Worm (Caenorhabditis elegans): Measurements from ENCODE around the gene ttr-49.

DNA sequence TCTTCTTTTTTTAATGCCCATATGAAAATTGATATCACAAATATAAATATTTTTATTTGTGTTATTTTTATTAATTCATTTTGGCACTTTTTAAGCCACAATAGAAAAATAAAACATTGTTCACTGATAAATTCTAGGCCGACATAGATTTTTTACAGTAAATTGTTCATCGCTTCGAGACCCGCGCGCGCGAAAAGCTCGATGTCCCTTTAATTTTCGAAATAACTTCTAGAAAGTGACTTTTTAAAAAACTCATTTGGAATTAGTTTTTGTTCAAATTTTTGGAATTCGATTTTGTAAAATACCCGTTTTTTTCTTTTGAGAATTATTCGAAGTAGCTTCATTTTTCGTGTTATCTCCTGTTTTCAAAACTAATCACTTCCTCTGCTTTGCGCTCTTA, 28.0 kb upstream of the ttr-49 start:
- TF ChIP-seq ama-1 (optimal IDR thresholded peaks at IDR 0.05) (no peak), irx-1 (tag; optimal IDR thresholded peaks at IDR 0.05) (no peak)

Data from whole organism, L1 larva.